Worm (Caenorhabditis elegans): ENCODE data around the gene marc-1.

- TF ChIP-seq fkh-3 (tag; optimal IDR thresholded peaks at IDR 0.05): no peak
- TF ChIP-seq mel-28 (tag; optimal IDR thresholded peaks at IDR 0.05; ENCODE audit: borderline replicate concordance): no peak
- TF ChIP-seq lag-1 (GFP tag; IDR thresholded peaks at IDR 0.05): no peak
- no peak for TF ChIP-seq mes-4 (tag; optimal IDR thresholded peaks at IDR 0.05)
- no peak for TF ChIP-seq rec-8 (tag; optimal IDR thresholded peaks at IDR 0.05)
- TF ChIP-seq unc-62 (GFP tag; optimal IDR thresholded peaks at IDR 0.05): no peak
- TF ChIP-seq nhr-90 (tag; optimal IDR thresholded peaks at IDR 0.05): no peak
- no peak for TF ChIP-seq F49E8.2 (tag; optimal IDR thresholded peaks at IDR 0.05; ENCODE audit: insufficient read depth)
- no peak for TF ChIP-seq nhr-80 (tag; optimal IDR thresholded peaks at IDR 0.05)
- no peak for TF ChIP-seq C06A6.2 (GFP tag; conservative IDR thresholded peaks at IDR 0.05)
- no peak for TF ChIP-seq lin-40 (tag; optimal IDR thresholded peaks at IDR 0.05)
- TF ChIP-seq sea-2 (GFP tag; IDR thresholded peaks at IDR 0.05): no peak
- TF ChIP-seq snpc-1.3 (tag; optimal IDR thresholded peaks at IDR 0.05; ENCODE audit: insufficient read depth): no peak
- no peak for TF ChIP-seq repo-1 (tag; optimal IDR thresholded peaks at IDR 0.05)
Observed at ce11 chrV:9739402-9739801, at the start of gene marc-1.

Data from whole organism, young adult.